Fruit fly (Drosophila melanogaster): ENCODE data around the gene brk.

The brk gene

dm6 chrX:7293133-7293873, 14.4 kb upstream of the brk start (continued):
- TF ChIP-seq CG4282 (GFP tag; optimal IDR thresholded peaks at IDR 0.05), result peak; percentile 56
- TF ChIP-seq CG10462 (GFP tag; optimal IDR thresholded peaks at IDR 0.05), result peak; percentile 79
- TF ChIP-seq mam (GFP tag; optimal IDR thresholded peaks at IDR 0.05), result peak; percentile 57
- peak; percentile 27 for TF ChIP-seq Meics (GFP tag; optimal IDR thresholded peaks at IDR 0.05)
- peak; percentile 85 for TF ChIP-seq CG8089 (GFP tag; optimal IDR thresholded peaks at IDR 0.05)
- peak; percentile 77 for TF ChIP-seq slp2 (GFP tag; optimal IDR thresholded peaks at IDR 0.05)
- no peak for TF ChIP-seq psq (GFP tag; optimal IDR thresholded peaks at IDR 0.05)
- TF ChIP-seq Aef1 (GFP tag; IDR thresholded peaks at IDR 0.05), result peak; percentile 63
- TF ChIP-seq Atf-2 (GFP tag; optimal IDR thresholded peaks at IDR 0.05), result peak; percentile 86
- TF ChIP-seq CG30431 (GFP tag; optimal IDR thresholded peaks at IDR 0.05), result peak; percentile 90
- no peak for TF ChIP-seq CG43689 (GFP tag; IDR thresholded peaks at IDR 0.05)
- TF ChIP-seq cad (GFP tag; optimal IDR thresholded peaks at IDR 0.05), result no peak
- TF ChIP-seq CG12744 (GFP tag; optimal IDR thresholded peaks at IDR 0.05), result peak; percentile 63
- TF ChIP-seq Nf-YB (GFP tag; optimal IDR thresholded peaks at IDR 0.05), result peak; percentile 45
- TF ChIP-seq fd3F (GFP tag; optimal IDR thresholded peaks at IDR 0.05), result peak; percentile 24
- peak; percentile 90 for TF ChIP-seq chm (GFP tag; IDR thresholded peaks at IDR 0.05)
- TF ChIP-seq CkIIα-i1 (GFP tag; IDR thresholded peaks at IDR 0.05), result no peak
- peak; percentile 87 for TF ChIP-seq CG10979 (tag; optimal IDR thresholded peaks at IDR 0.05)
- TF ChIP-seq CG8388 (GFP tag; optimal IDR thresholded peaks at IDR 0.05), result peak; percentile 81
- TF ChIP-seq pzg (GFP tag; optimal IDR thresholded peaks at IDR 0.05), result no peak
- no peak for TF ChIP-seq CG6765 (GFP tag; optimal IDR thresholded peaks at IDR 0.05)
- peak; percentile 96 for TF ChIP-seq Xrp1 (GFP tag; IDR thresholded peaks at IDR 0.05)
- TF ChIP-seq seq (GFP tag; IDR thresholded peaks at IDR 0.05), result peak; percentile 43; the same call in 1 of the 2 replicates
- no peak for TF ChIP-seq chinmo (GFP tag; IDR thresholded peaks at IDR 0.05; ENCODE audit: partially characterized antibody)
- TF ChIP-seq Bdp1 (GFP tag; optimal IDR thresholded peaks at IDR 0.05), result peak; percentile 58
- TF ChIP-seq CG17568 (GFP tag; optimal IDR thresholded peaks at IDR 0.05), result peak; percentile 64
- peak; percentile 62 for TF ChIP-seq Nf-YA (GFP tag; IDR thresholded peaks at IDR 0.05)
- peak; percentile 84 for TF ChIP-seq CG4820 (GFP tag; optimal IDR thresholded peaks at IDR 0.05)
- no peak; the same call in 2 of the 3 replicates for TF ChIP-seq C15 (GFP tag; IDR thresholded peaks at IDR 0.05)
- no peak for TF ChIP-seq GATAe (GFP tag; conservative IDR thresholded peaks at IDR 0.05)
- TF ChIP-seq btn (GFP tag; optimal IDR thresholded peaks at IDR 0.05), result peak; percentile 66
- TF ChIP-seq CG1647 (GFP tag; optimal IDR thresholded peaks at IDR 0.05), result peak; percentile 72
- peak; percentile 83 for TF ChIP-seq repo (GFP tag; optimal IDR thresholded peaks at IDR 0.05)
- TF ChIP-seq ro (GFP tag; IDR thresholded peaks at IDR 0.05), result peak; percentile 41; the same call in 1 of the 2 replicates
- peak; percentile 88 for TF ChIP-seq Rx (GFP tag; IDR thresholded peaks at IDR 0.05)
- peak; percentile 63 for TF ChIP-seq CG9437 (GFP tag; optimal IDR thresholded peaks at IDR 0.05)
- no peak for TF ChIP-seq CG16813 (GFP tag; IDR thresholded peaks at IDR 0.05; ENCODE audit: partially characterized antibody)
- peak; percentile 88 for TF ChIP-seq pnt (GFP tag; optimal IDR thresholded peaks at IDR 0.05)
- peak; percentile 83 for TF ChIP-seq Antp (GFP tag; optimal IDR thresholded peaks at IDR 0.05)
- peak; percentile 62 for TF ChIP-seq CG3065 (GFP tag; optimal IDR thresholded peaks at IDR 0.05)
- peak; percentile 45 for TF ChIP-seq kay (GFP tag; optimal IDR thresholded peaks at IDR 0.05)
- no peak for TF ChIP-seq Neu2 (GFP tag; optimal IDR thresholded peaks at IDR 0.05; ENCODE audit: borderline replicate concordance)
- peak; percentile 84 for TF ChIP-seq Mrtf (GFP tag; IDR thresholded peaks at IDR 0.05)
- TF ChIP-seq NC2β (GFP tag; optimal IDR thresholded peaks at IDR 0.05), result peak; percentile 86
- TF ChIP-seq Kr (GFP tag; optimal IDR thresholded peaks at IDR 0.05), result no peak
- TF ChIP-seq Hand (GFP tag; optimal IDR thresholded peaks at IDR 0.05), result no peak
- TF ChIP-seq dysf (GFP tag; IDR thresholded peaks at IDR 0.05), result peak; percentile 80
- peak; percentile 34 for TF ChIP-seq CG12155 (GFP tag; optimal IDR thresholded peaks at IDR 0.05)
- TF ChIP-seq ken (GFP tag; IDR thresholded peaks at IDR 0.05), result peak; percentile 92
- peak; percentile 56 for TF ChIP-seq lab (GFP tag; optimal IDR thresholded peaks at IDR 0.05)
- TF ChIP-seq CG11695 (GFP tag; IDR thresholded peaks at IDR 0.05), result peak; percentile 70
